Worm (Caenorhabditis elegans): ENCODE measurements around the gene best-17.

- no peak for TF ChIP-seq klf-2 (GFP tag; conservative IDR thresholded peaks at IDR 0.05)
- TF ChIP-seq med-1 (GFP tag; optimal IDR thresholded peaks at IDR 0.05; ENCODE audit: insufficient read depth) = no peak
- no peak for TF ChIP-seq T22C8.4 (GFP tag; IDR thresholded peaks at IDR 0.05)
- TF ChIP-seq ztf-29 (GFP tag; IDR thresholded peaks at IDR 0.05) = no peak
Observed at ce11 chrIII:563755-564154, 45.7 kb downstream of the best-17 start.

Measured in whole organism, midembryonic.